Fruit fly (Drosophila melanogaster) whole organism, embryonic: Measurements from ENCODE around the gene Ssadh.

Experiments
- Antp ChIP-seq: fragments of 200-800 bp; sonication (Bioruptor generic); optimal IDR thresholded peaks from 3 replicates; lab custom pipeline; 2016; ENCODE audit warnings: missing biosample characterization, missing genetic modification characterization
- B-H1 ChIP-seq: fragments of 200-800 bp; sonication (Bioruptor generic); IDR thresholded peaks from 3 replicates; pipeline ENCODE4 v1.3.6; 2022; ENCODE audit warnings: missing biosample characterization, missing genetic modification characterization
- Bgb ChIP-seq: fragments of 200-800 bp; sonication (Bioruptor generic); IDR thresholded peaks from 2 replicates; pipeline ENCODE4 v1.3.6; 2022; ENCODE audit warnings: missing biosample characterization, missing genetic modification characterization; ENCODE audit not compliant: partially characterized antibody
- CG10979 ChIP-seq: fragments of 200-800 bp; sonication (Bioruptor generic); optimal IDR thresholded peaks from 2 replicates; lab custom pipeline; 2018; ENCODE audit warnings: missing biosample characterization, mild to moderate bottlenecking, missing genetic modification characterization, moderate library complexity
- CG13287 ChIP-seq: fragments of 200-800 bp; sonication (Bioruptor generic); IDR thresholded peaks from 2 replicates; pipeline ENCODE4 v1.3.6; 2022; ENCODE audit warnings: missing biosample characterization, missing genetic modification characterization; ENCODE audit not compliant: partially characterized antibody
- CG13894 ChIP-seq: fragments of 200-800 bp; sonication (Bioruptor generic); optimal IDR thresholded peaks from 3 replicates; lab custom pipeline; 2018; ENCODE audit warnings: missing biosample characterization, mild to moderate bottlenecking, missing genetic modification characterization, moderate library complexity
- CG14441 ChIP-seq: fragments of 200-800 bp; sonication (Bioruptor generic); IDR thresholded peaks from 2 replicates; pipeline ENCODE4 v1.3.6; 2022; ENCODE audit warnings: missing biosample characterization, missing genetic modification characterization
- CG14710 ChIP-seq: fragments of 200-800 bp; sonication (Bioruptor generic); optimal IDR thresholded peaks from 3 replicates; lab custom pipeline; 2019; ENCODE audit warnings: missing biosample characterization, mild to moderate bottlenecking, missing genetic modification characterization, moderate library complexity
- CG14965 ChIP-seq: fragments of 200-800 bp; sonication (Bioruptor generic); optimal IDR thresholded peaks from 2 replicates; lab custom pipeline; 2016; ENCODE audit warnings: missing biosample characterization, missing genetic modification characterization, borderline replicate concordance
- CG15011 ChIP-seq: fragments of 200-800 bp; sonication (Bioruptor generic); optimal IDR thresholded peaks from 3 replicates; lab custom pipeline; 2018; ENCODE audit warnings: missing biosample characterization, mild to moderate bottlenecking, missing genetic modification characterization
- CG15514 ChIP-seq: fragments of 200-800 bp; sonication (Bioruptor generic); optimal IDR thresholded peaks from 3 replicates; lab custom pipeline; 2017; ENCODE audit warnings: missing biosample characterization, missing genetic modification characterization, mild to moderate bottlenecking, moderate library complexity, missing genetic modification reagents
- CG1603 ChIP-seq: fragments of 200-800 bp; sonication (Bioruptor generic); optimal IDR thresholded peaks from 2 replicates; lab custom pipeline; 2019; ENCODE audit warnings: missing biosample characterization, mild to moderate bottlenecking, missing genetic modification characterization, moderate library complexity
- CG16813 ChIP-seq: fragments of 200-800 bp; sonication (Bioruptor generic); IDR thresholded peaks from 3 replicates; pipeline ENCODE4 v1.3.6; 2022; ENCODE audit warnings: missing biosample characterization, missing genetic modification characterization; ENCODE audit not compliant: partially characterized antibody
- CG17829 ChIP-seq: fragments of 200-800 bp; optimal IDR thresholded peaks from 2 replicates; lab custom pipeline; 2019; ENCODE audit warnings: missing biosample characterization, mild to moderate bottlenecking, missing genetic modification characterization, moderate library complexity
- CG18764 ChIP-seq: fragments of 200-800 bp; sonication (Bioruptor generic); optimal IDR thresholded peaks from 3 replicates; lab custom pipeline; 2016; ENCODE audit warnings: missing biosample characterization, missing genetic modification characterization
- CG30020 ChIP-seq: fragments of 200-800 bp; optimal IDR thresholded peaks from 2 replicates; lab custom pipeline; 2019; ENCODE audit warnings: missing biosample characterization, mild to moderate bottlenecking, missing genetic modification characterization, moderate library complexity
- CG34422 ChIP-seq: fragments of 200-800 bp; sonication (Bioruptor generic); IDR thresholded peaks from 3 replicates; pipeline ENCODE4 v1.3.6; 2022; ENCODE audit warnings: missing biosample characterization, missing genetic modification characterization
- CG42726 ChIP-seq: fragments of 200-800 bp; sonication (Bioruptor generic); IDR thresholded peaks from 2 replicates; pipeline ENCODE4 v1.3.6; 2022; ENCODE audit warnings: missing biosample characterization, missing genetic modification characterization; ENCODE audit not compliant: partially characterized antibody
- CG4424 ChIP-seq: fragments of 200-800 bp; sonication (Bioruptor generic); optimal IDR thresholded peaks from 3 replicates; lab custom pipeline; 2016; ENCODE audit warnings: missing biosample characterization, missing genetic modification characterization
- CG7556 ChIP-seq: fragments of 200-800 bp; sonication (Bioruptor generic); optimal IDR thresholded peaks from 2 replicates; lab custom pipeline; 2017; ENCODE audit warnings: missing biosample characterization, mild to moderate bottlenecking, missing genetic modification characterization
- CTCF ChIP-seq: fragments of 200-800 bp; sonication (Bioruptor generic); optimal IDR thresholded peaks from 2 replicates; lab custom pipeline; 2017; ENCODE audit warnings: missing biosample characterization, mild to moderate bottlenecking, missing genetic modification characterization, moderate library complexity
- HmgD ChIP-seq: fragments of 200-800 bp; sonication (Bioruptor generic); optimal IDR thresholded peaks from 3 replicates; lab custom pipeline; 2016; ENCODE audit warnings: missing biosample characterization, missing genetic modification characterization
- Hmr ChIP-seq: fragments of 200-800 bp; sonication (Bioruptor generic); optimal IDR thresholded peaks from 3 replicates; lab custom pipeline; 2017; ENCODE audit warnings: mild to moderate bottlenecking, missing biosample characterization, missing genetic modification reagents, missing genetic modification characterization
- Med ChIP-seq: fragments of 200-800 bp; sonication (Bioruptor generic); peaks from one replicate; lab custom pipeline; 2016; ENCODE audit warnings: missing biosample characterization, missing genetic modification characterization, mild to moderate bottlenecking, inconsistent platforms, moderate library complexity
- Mes4 ChIP-seq: fragments of 200-800 bp; sonication (Bioruptor generic); optimal IDR thresholded peaks from 2 replicates; lab custom pipeline; 2016; ENCODE audit warnings: missing biosample characterization, missing genetic modification characterization
- Myb ChIP-seq: fragments of 200-800 bp; sonication (Bioruptor generic); optimal IDR thresholded peaks from 2 replicates; lab custom pipeline; 2016; ENCODE audit warnings: missing biosample characterization, missing genetic modification characterization
- Neu2 ChIP-seq: fragments of 200-800 bp; sonication (Bioruptor generic); optimal IDR thresholded peaks from 3 replicates; lab custom pipeline; 2016; ENCODE audit warnings: missing biosample characterization, missing genetic modification characterization, borderline replicate concordance
- Nf-YA ChIP-seq: fragments of 200-800 bp; sonication (Bioruptor generic); IDR thresholded peaks from 2 replicates; pipeline ENCODE4 v1.3.6; 2022; ENCODE audit warnings: missing biosample characterization, missing genetic modification characterization
- Pdp1 ChIP-seq, 2 experiments: fragments of 200-800 bp; sonication (Bioruptor generic); optimal IDR thresholded peaks; 3 replicates each; lab custom pipeline; 2016; ENCODE audit warnings: missing biosample characterization in 2 of 2, missing genetic modification characterization in 2 of 2, mild to moderate bottlenecking in 1 of 2, moderate library complexity in 1 of 2
- Rfx ChIP-seq: fragments of 200-800 bp; sonication (Bioruptor generic); IDR thresholded peaks from 2 replicates; pipeline ENCODE4 v1.3.6; 2022; ENCODE audit warnings: missing biosample characterization, missing genetic modification characterization
- Scr ChIP-seq: fragments of 200-800 bp; sonication (Bioruptor generic); IDR thresholded peaks from 2 replicates; pipeline ENCODE4 v1.3.6; 2022; ENCODE audit warnings: missing biosample characterization, missing genetic modification characterization; ENCODE audit not compliant: partially characterized antibody
- Sry-β ChIP-seq: fragments of 200-800 bp; sonication (Bioruptor generic); optimal IDR thresholded peaks from 2 replicates; lab custom pipeline; 2018; ENCODE audit warnings: missing biosample characterization, mild to moderate bottlenecking, missing genetic modification characterization, moderate library complexity
- Trl ChIP-seq, 3 experiments: fragments of >200 bp in 2 of 3; fragments of 200-800 bp in 1 of 3; sonication (Bioruptor generic) in 1 of 3; optimal IDR thresholded peaks; 2 replicates in 1 of 3; 3 replicates in 2 of 3; lab custom pipeline; 2016 to 2017; ENCODE audit warnings: missing biosample characterization in 1 of 3, missing genetic modification characterization in 1 of 3
- Xrp1 ChIP-seq: fragments of 200-800 bp; sonication (Bioruptor generic); IDR thresholded peaks from 2 replicates; pipeline ENCODE4 v1.3.6; 2022; ENCODE audit warnings: missing biosample characterization, missing genetic modification characterization
- abd-A ChIP-seq: fragments of 200-800 bp; sonication (Bioruptor generic); optimal IDR thresholded peaks from 3 replicates; lab custom pipeline; 2019; ENCODE audit warnings: missing biosample characterization, mild to moderate bottlenecking, missing genetic modification characterization, moderate library complexity
- al ChIP-seq: fragments of 200-800 bp; sonication (Bioruptor generic); IDR thresholded peaks from 2 replicates; pipeline ENCODE4 v1.3.6; 2022; ENCODE audit warnings: missing biosample characterization, missing genetic modification characterization
- amos ChIP-seq: fragments of 200-800 bp; sonication (Bioruptor generic); IDR thresholded peaks from 2 replicates; pipeline ENCODE4 v1.3.6; 2022; ENCODE audit warnings: missing biosample characterization, missing genetic modification characterization; ENCODE audit not compliant: partially characterized antibody
- br ChIP-seq: fragments of >200 bp; optimal IDR thresholded peaks from 2 replicates; lab custom pipeline; 2017
- caup ChIP-seq: fragments of 200-800 bp; sonication (Bioruptor generic); optimal IDR thresholded peaks from 3 replicates; lab custom pipeline; 2017; ENCODE audit warnings: missing biosample characterization, mild to moderate bottlenecking, missing genetic modification characterization, moderate library complexity; ENCODE audit not compliant: severe bottlenecking
- ci ChIP-seq: fragments of 200-800 bp; sonication (Bioruptor generic); IDR thresholded peaks from 3 replicates; pipeline ENCODE4 v1.3.6; 2022; ENCODE audit warnings: missing biosample characterization, missing genetic modification characterization
- ems ChIP-seq: fragments of 200-800 bp; sonication (Bioruptor generic); optimal IDR thresholded peaks from 3 replicates; lab custom pipeline; 2016; ENCODE audit warnings: missing biosample characterization, missing genetic modification characterization
- knrl ChIP-seq: fragments of 200-800 bp; sonication (Bioruptor generic); IDR thresholded peaks from 3 replicates; pipeline ENCODE4 v1.3.6; 2022; ENCODE audit warnings: missing biosample characterization, missing genetic modification characterization; ENCODE audit not compliant: partially characterized antibody
- onecut ChIP-seq: fragments of 200-800 bp; sonication (Bioruptor generic); IDR thresholded peaks from 2 replicates; pipeline ENCODE4 v1.3.6; 2022; ENCODE audit warnings: missing biosample characterization, missing genetic modification characterization
- phol ChIP-seq: fragments of 200-800 bp; sonication (Bioruptor generic); optimal IDR thresholded peaks from 3 replicates; lab custom pipeline; 2018; ENCODE audit warnings: missing biosample characterization, mild to moderate bottlenecking, missing genetic modification characterization, moderate library complexity
- pita ChIP-seq: fragments of 200-800 bp; sonication (Bioruptor generic); optimal IDR thresholded peaks from 2 replicates; lab custom pipeline; 2017; ENCODE audit warnings: missing biosample characterization, mild to moderate bottlenecking, missing genetic modification characterization
- sens ChIP-seq: fragments of 200-800 bp; sonication (Bioruptor generic); peaks from one replicate; lab custom pipeline; 2016; ENCODE audit warnings: missing biosample characterization, missing genetic modification characterization
- sob ChIP-seq: fragments of 200-800 bp; sonication (Bioruptor generic); IDR thresholded peaks from 2 replicates; pipeline ENCODE4 v1.3.6; 2022; ENCODE audit warnings: missing biosample characterization, missing genetic modification characterization
- sug ChIP-seq: fragments of 200-800 bp; optimal IDR thresholded peaks from 2 replicates; lab custom pipeline; 2019; ENCODE audit warnings: missing biosample characterization, mild to moderate bottlenecking, missing genetic modification characterization, moderate library complexity
- twi ChIP-seq: fragments of 200-800 bp; optimal IDR thresholded peaks from 2 replicates; lab custom pipeline; 2019; ENCODE audit warnings: missing biosample characterization, mild to moderate bottlenecking, missing genetic modification characterization, moderate library complexity
- unpg ChIP-seq: fragments of 200-800 bp; sonication (Bioruptor generic); optimal IDR thresholded peaks from 3 replicates; lab custom pipeline; 2018; ENCODE audit warnings: missing biosample characterization, mild to moderate bottlenecking, missing genetic modification characterization, moderate library complexity

Gene Ssadh

DNA sequence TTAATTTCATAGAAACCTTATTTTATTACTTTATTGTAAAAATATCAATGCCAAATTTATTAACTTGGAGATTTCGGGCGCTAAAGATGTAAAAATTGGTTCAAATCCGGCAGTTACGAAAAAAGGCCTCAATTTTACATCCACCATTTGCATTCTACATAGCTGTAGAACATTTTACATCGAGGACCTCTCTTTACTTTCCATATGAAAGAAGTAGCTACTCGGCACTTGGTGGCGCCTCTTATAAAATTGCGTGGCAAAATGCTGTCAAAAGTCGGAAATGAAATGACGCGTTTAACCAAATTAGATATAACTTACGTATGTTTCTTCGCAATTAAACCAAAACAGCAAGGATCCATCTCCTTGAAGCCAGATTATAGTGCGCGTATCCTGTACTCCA, 35.2 kb downstream of the Ssadh start:
- TF ChIP-seq Med (GFP tag; lab: Kevin White, UChicago): peak; percentile 27
- no peak for TF ChIP-seq twi (tag; lab: Kevin White, UChicago)
- peak; percentile 30 for TF ChIP-seq CG13894
- no peak for TF ChIP-seq Scr (GFP tag; lab: Robert Waterston, UW)
- TF ChIP-seq knrl: peak; percentile 23; the same call in 1 of the 3 replicates
- TF ChIP-seq Sry-β (GFP tag; lab: Kevin White, UChicago): no peak
- peak; percentile 97 for TF ChIP-seq CG14965 (GFP tag; lab: Kevin White, UChicago)
- peak; percentile 91 for TF ChIP-seq CTCF (GFP tag; lab: Kevin White, UChicago)
- TF ChIP-seq CG15011 (GFP tag; lab: Kevin White, UChicago): no peak
- no peak for TF ChIP-seq CG17829
- no peak for TF ChIP-seq caup
- peak; percentile 24 for TF ChIP-seq CG14710
- TF ChIP-seq CG13287 (GFP tag; lab: Robert Waterston, UW): no peak
- no peak for TF ChIP-seq HmgD (GFP tag; lab: Kevin White, UChicago)
- peak; percentile 54; the same call in 1 of the 2 replicates for TF ChIP-seq Xrp1 (GFP tag; lab: Robert Waterston, UW)
- TF ChIP-seq amos (GFP tag; lab: Robert Waterston, UW): peak; percentile 71; the same call in 1 of the 2 replicates
- peak; percentile 21 for TF ChIP-seq CG18764 (GFP tag; lab: Kevin White, UChicago)
- TF ChIP-seq Neu2 (GFP tag; lab: Kevin White, UChicago): no peak
- peak; percentile 71 for TF ChIP-seq phol (tag; lab: Kevin White, UChicago)
- TF ChIP-seq B-H1 (GFP tag; lab: Robert Waterston, UW): no peak
- 0 out of 2 replicates have a peak, but pooled peaks have one; percentile 15 for TF ChIP-seq sob
- TF ChIP-seq Trl (optimal IDR thresholded peaks at IDR 0.05; lab: Kevin White, UChicago): no peak
- peak; percentile 28 for TF ChIP-seq Trl (GFP tag; optimal IDR thresholded peaks at IDR 0.05; lab: Kevin White, UChicago)
- TF ChIP-seq Hmr (GFP tag; lab: Kevin White, UChicago): no peak
- no peak for TF ChIP-seq CG42726
- no peak for TF ChIP-seq br (lab: Kevin White, UChicago)
- TF ChIP-seq Nf-YA (GFP tag; lab: Robert Waterston, UW): no peak
- TF ChIP-seq ci (GFP tag; lab: Robert Waterston, UW): peak; percentile 45; the same call in 1 of the 3 replicates
- peak; percentile 33; the same call in 1 of the 2 replicates for TF ChIP-seq Bgb (GFP tag; lab: Robert Waterston, UW)
- TF ChIP-seq CG14441 (GFP tag; lab: Robert Waterston, UW): no peak
- TF ChIP-seq ems (GFP tag; lab: Kevin White, UChicago): no peak
- TF ChIP-seq Myb (GFP tag; lab: Kevin White, UChicago): peak; percentile 21
- peak; percentile 6 for TF ChIP-seq Antp
- TF ChIP-seq Mes4: no peak
- TF ChIP-seq Pdp1 (GFP tag; optimal IDR thresholded peaks at IDR 0.05; lab: Kevin White, UChicago): no peak
- peak; percentile 14 for TF ChIP-seq CG15514
- no peak for TF ChIP-seq CG7556
- 0 out of 2 replicates have a peak, but pooled peaks have one; percentile 5 for TF ChIP-seq Rfx
- TF ChIP-seq sens (GFP tag; lab: Kevin White, UChicago): peak; percentile 74
- no peak for TF ChIP-seq sug (tag; lab: Kevin White, UChicago)
- TF ChIP-seq CG10979 (tag; lab: Kevin White, UChicago): peak; percentile 7
- TF ChIP-seq CG1603: peak; percentile 3
- TF ChIP-seq onecut: 0 out of 2 replicates have a peak, but pooled peaks have one; percentile 14
- no peak for TF ChIP-seq al
- no peak for TF ChIP-seq unpg (GFP tag; lab: Kevin White, UChicago)
- no peak for TF ChIP-seq CG34422 (GFP tag; lab: Robert Waterston, UW)
- TF ChIP-seq CG4424 (GFP tag; lab: Kevin White, UChicago): no peak
- TF ChIP-seq pita (GFP tag; lab: Kevin White, UChicago): peak; percentile 32
- TF ChIP-seq CG16813 (GFP tag; lab: Robert Waterston, UW): peak; percentile 40; the same call in 1 of the 3 replicates
- peak; percentile 42 for TF ChIP-seq abd-A (tag; lab: Kevin White, UChicago)
- no peak for TF ChIP-seq CG30020 (tag; lab: Kevin White, UChicago)
